Worm (Caenorhabditis elegans) whole organism, midembryonic: ENCODE data around the gene F33C8.2.

Source experiments
- T22C8.4 ChIP-seq: fragments of 200-800 bp; sonication (Bioruptor generic); IDR thresholded peaks from 2 replicates; pipeline ENCODE4 v1.3.6; 2022; ENCODE audit warnings: missing genetic modification characterization, missing compliant biosample characterization
- cog-1 ChIP-seq: sonication (generic microtip); optimal IDR thresholded peaks from 2 replicates; lab custom pipeline; 2016; ENCODE audit warnings: missing genetic modification characterization, missing compliant biosample characterization
- flt-1 ChIP-seq: fragments of 200-800 bp; sonication (Bioruptor generic); IDR thresholded peaks from 2 replicates; pipeline ENCODE4 v1.3.6; 2022; ENCODE audit warnings: missing genetic modification characterization, missing compliant biosample characterization
- klf-2 ChIP-seq: fragments of 200-800 bp; sonication (Bioruptor generic); conservative IDR thresholded peaks from 2 replicates; pipeline ENCODE4 v1.3.6; 2022; ENCODE audit warnings: missing genetic modification reagents, missing genetic modification characterization, missing compliant biosample characterization
- med-1 ChIP-seq: sonication (generic microtip); optimal IDR thresholded peaks from 2 replicates; lab custom pipeline; 2017; ENCODE audit warnings: missing genetic modification characterization, mild to moderate bottlenecking, missing compliant biosample characterization, antibody characterized with exemption, missing genetic modification reagents; ENCODE audit not compliant: insufficient read depth
- ref-1 ChIP-seq: fragments of 200-800 bp; sonication (Bioruptor generic); conservative IDR thresholded peaks from 2 replicates; pipeline ENCODE4 v1.3.6; 2022; ENCODE audit warnings: missing genetic modification reagents, missing genetic modification characterization, missing compliant biosample characterization
- tab-1 ChIP-seq: fragments of 200-800 bp; sonication (Bioruptor generic); IDR thresholded peaks from 2 replicates; pipeline ENCODE4 v1.3.6; 2022; ENCODE audit warnings: missing genetic modification characterization, missing compliant biosample characterization
- ztf-23 ChIP-seq: fragments of 200-800 bp; sonication (Bioruptor generic); IDR thresholded peaks from 2 replicates; pipeline ENCODE4 v1.3.6; 2022; ENCODE audit warnings: missing genetic modification reagents, missing genetic modification characterization, missing compliant biosample characterization
- ztf-29 ChIP-seq: fragments of 200-800 bp; sonication (Bioruptor generic); IDR thresholded peaks from 2 replicates; pipeline ENCODE4 v1.3.6; 2022; ENCODE audit warnings: missing genetic modification reagents, missing genetic modification characterization, missing compliant biosample characterization

F33C8.2 gene

DNA sequence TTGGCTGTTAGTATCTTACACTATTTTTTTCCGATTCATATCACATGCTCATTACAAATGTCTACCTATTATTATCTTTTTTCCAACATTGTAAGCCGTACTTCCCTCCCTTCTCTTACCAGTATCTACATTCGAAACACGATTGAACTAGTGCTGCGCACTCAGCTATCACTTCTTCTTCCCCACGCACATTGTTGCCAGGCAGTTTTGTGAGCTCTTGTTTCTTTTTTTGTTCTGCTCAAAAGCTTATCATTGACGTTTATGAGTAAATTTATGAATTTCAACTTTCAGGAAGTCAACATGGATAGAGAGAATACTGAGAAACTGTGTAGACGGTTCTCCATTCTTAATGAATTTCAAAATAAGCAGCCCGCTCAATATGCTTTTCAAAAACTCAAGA lies at the start of gene F33C8.2:
F33C8.2 (plus strand) TSS at position 301 of the 400 bp plus-strand sequence.
- TF ChIP-seq cog-1 (tag; lab: Kevin White, UChicago) (no peak), klf-2 (GFP tag; lab: Robert Waterston, UW) (no peak), flt-1 (GFP tag; lab: Robert Waterston, UW) (no peak), tab-1 (GFP tag; lab: Robert Waterston, UW) (no peak), T22C8.4 (no peak), ztf-23 (GFP tag; lab: Robert Waterston, UW) (no peak)

DNA sequence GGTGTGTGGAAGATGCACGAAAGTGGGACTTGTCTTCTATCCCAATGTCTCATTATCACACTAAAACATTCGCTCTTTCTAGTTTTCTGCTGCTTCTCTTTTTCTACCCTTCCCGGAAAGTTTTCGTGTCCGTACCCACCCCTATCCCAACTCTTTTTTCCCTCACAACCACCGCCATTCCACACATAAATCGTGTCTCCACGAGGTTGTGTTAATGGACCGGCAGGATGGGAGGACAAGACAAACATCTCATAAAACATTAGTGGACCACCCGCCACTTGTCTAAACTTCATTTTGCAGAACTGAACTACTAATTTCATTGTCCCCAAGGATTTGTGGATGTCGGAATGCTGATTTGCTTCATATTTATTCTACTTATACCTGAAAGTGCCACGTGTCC lies 47.2 kb upstream of the F33C8.2 start, which contains the start of gene slt-1:
slt-1 (plus strand) TSS at position 301 of the 400 bp plus-strand sequence.
- TF ChIP-seq ztf-23 (GFP tag; lab: Robert Waterston, UW) = no peak
- no peak for TF ChIP-seq T22C8.4
- TF ChIP-seq tab-1 (GFP tag; lab: Robert Waterston, UW) = no peak
- TF ChIP-seq klf-2 (GFP tag; lab: Robert Waterston, UW) = no peak
- no peak for TF ChIP-seq ztf-29
- no peak for TF ChIP-seq cog-1 (tag; lab: Kevin White, UChicago)
- TF ChIP-seq flt-1 (GFP tag; lab: Robert Waterston, UW) = no peak
- no peak for TF ChIP-seq ref-1 (GFP tag; lab: Robert Waterston, UW)
- TF ChIP-seq med-1 (GFP tag; lab: Kevin White, UChicago) = no peak

- no peak for TF ChIP-seq tab-1 (GFP tag; lab: Robert Waterston, UW)
- no peak for TF ChIP-seq med-1 (GFP tag; lab: Kevin White, UChicago)
- TF ChIP-seq T22C8.4 = no peak
- no peak for TF ChIP-seq flt-1 (GFP tag; lab: Robert Waterston, UW)
- TF ChIP-seq cog-1 (tag; lab: Kevin White, UChicago) = no peak
- no peak for TF ChIP-seq klf-2 (GFP tag; lab: Robert Waterston, UW)
- TF ChIP-seq ztf-29 = no peak
- no peak for TF ChIP-seq ztf-23 (GFP tag; lab: Robert Waterston, UW)
Observed at ce11 chrX:14678983-14679382, 42.2 kb upstream of the F33C8.2 start.

DNA sequence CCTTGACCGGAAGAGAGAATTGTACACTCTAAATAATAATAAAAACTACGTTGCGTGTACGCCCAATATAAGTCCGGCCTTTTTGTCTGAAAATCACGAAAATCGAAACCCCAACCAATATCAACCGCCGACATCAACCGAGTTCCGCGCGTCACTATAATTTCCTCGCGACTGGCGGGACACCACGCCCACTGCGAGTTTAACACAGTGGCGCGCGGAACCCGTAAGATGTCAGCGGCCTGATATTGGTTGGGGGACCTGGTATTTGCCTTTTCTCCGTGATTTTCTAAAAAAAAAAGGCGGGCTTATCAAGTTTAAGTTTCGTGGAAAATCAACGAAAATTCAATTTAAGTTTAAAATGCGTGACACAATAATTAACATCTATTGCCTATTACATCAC lies 40.7 kb upstream of the F33C8.2 start:
- TF ChIP-seq cog-1 (tag; lab: Kevin White, UChicago) = no peak
- TF ChIP-seq ref-1 (GFP tag; lab: Robert Waterston, UW) = no peak
- no peak for TF ChIP-seq med-1 (GFP tag; lab: Kevin White, UChicago)
- no peak for TF ChIP-seq tab-1 (GFP tag; lab: Robert Waterston, UW)
- TF ChIP-seq ztf-23 (GFP tag; lab: Robert Waterston, UW) = no peak

DNA sequence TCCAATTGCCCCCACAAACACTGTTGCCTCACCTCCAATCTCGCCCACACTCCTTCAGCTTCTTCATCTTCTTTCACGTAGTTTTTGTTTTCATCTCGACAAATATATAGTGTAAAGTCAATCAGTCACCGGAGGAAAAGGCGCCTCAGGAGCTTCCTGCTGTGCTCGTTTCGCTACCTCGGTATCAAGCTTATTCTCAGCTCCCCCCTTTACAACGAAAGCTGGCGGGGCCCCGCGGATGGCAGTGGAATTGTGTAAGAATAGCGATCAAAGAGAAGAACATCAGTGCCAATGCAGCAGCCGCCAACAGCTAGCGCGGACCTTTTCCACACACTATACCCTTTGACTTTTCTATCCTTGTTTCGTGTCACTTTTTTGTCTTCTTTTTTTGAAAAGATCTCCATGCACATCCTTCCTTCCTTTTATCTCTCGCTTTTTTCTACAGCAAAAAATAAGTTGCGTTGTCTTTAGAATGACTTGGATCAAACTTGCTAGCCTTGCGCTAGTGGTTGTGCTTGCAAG lies 36.7 kb upstream of the F33C8.2 start, which contains the start of gene csq-1:
csq-1 (plus strand) TSS at position 472 of the 522 bp plus-strand sequence.
- TF ChIP-seq cog-1 (tag; lab: Kevin White, UChicago) (no peak), ztf-23 (GFP tag; lab: Robert Waterston, UW) (no peak), ztf-29 (no peak), med-1 (GFP tag; lab: Kevin White, UChicago) (no peak), tab-1 (GFP tag; lab: Robert Waterston, UW) (no peak), T22C8.4 (no peak), klf-2 (GFP tag; lab: Robert Waterston, UW) (no peak), ref-1 (GFP tag; lab: Robert Waterston, UW) (no peak), flt-1 (GFP tag; lab: Robert Waterston, UW) (no peak)

- TF ChIP-seq tab-1 (GFP tag; lab: Robert Waterston, UW) (no peak), cog-1 (tag; lab: Kevin White, UChicago) (no peak), ztf-23 (GFP tag; lab: Robert Waterston, UW) (no peak), klf-2 (GFP tag; lab: Robert Waterston, UW) (no peak), med-1 (GFP tag; lab: Kevin White, UChicago) (no peak), flt-1 (GFP tag; lab: Robert Waterston, UW) (no peak), ref-1 (GFP tag; lab: Robert Waterston, UW) (no peak), ztf-29 (no peak), T22C8.4 (no peak)
Observed at ce11 chrX:14692905-14693304, 28.3 kb upstream of the F33C8.2 start, which contains the start of gene sox-3. sox-3 (minus strand) TSS chrX:14693005.

ce11 chrX:14694633-14695177 lies 26.5 kb upstream of the F33C8.2 start:
- no peak for TF ChIP-seq ztf-23 (GFP tag; lab: Robert Waterston, UW)
- TF ChIP-seq med-1 (GFP tag; lab: Kevin White, UChicago) = no peak
- TF ChIP-seq cog-1 (tag; lab: Kevin White, UChicago) = no peak
- TF ChIP-seq tab-1 (GFP tag; lab: Robert Waterston, UW) = no peak
- TF ChIP-seq T22C8.4 = no peak
- TF ChIP-seq ref-1 (GFP tag; lab: Robert Waterston, UW) = no peak
- TF ChIP-seq klf-2 (GFP tag; lab: Robert Waterston, UW) = no peak

DNA sequence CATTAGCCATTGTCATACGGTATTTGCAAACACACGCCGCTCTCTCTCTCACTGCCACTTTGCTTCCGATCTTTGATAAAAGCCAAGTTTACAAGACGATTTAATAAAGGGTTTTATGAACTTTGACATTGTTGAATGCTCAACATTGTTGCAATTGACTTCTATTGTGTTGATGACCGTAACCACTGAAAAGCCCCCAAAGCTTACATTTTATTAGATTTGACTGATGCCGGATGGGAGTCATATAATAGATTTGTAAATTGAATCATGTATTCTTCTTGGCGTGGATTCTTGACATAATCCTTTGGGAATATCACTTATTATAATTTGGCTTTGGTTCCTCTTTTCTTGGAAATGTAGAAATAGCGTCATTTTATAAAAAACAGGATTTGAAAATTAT lies 25.3 kb upstream of the F33C8.2 start:
- no peak for TF ChIP-seq flt-1 (GFP tag; lab: Robert Waterston, UW)
- no peak for TF ChIP-seq klf-2 (GFP tag; lab: Robert Waterston, UW)
- no peak for TF ChIP-seq tab-1 (GFP tag; lab: Robert Waterston, UW)
- no peak for TF ChIP-seq ztf-29
- TF ChIP-seq med-1 (GFP tag; lab: Kevin White, UChicago) = no peak
- TF ChIP-seq cog-1 (tag; lab: Kevin White, UChicago) = no peak
- no peak for TF ChIP-seq ztf-23 (GFP tag; lab: Robert Waterston, UW)
- no peak for TF ChIP-seq ref-1 (GFP tag; lab: Robert Waterston, UW)
- no peak for TF ChIP-seq T22C8.4

DNA sequence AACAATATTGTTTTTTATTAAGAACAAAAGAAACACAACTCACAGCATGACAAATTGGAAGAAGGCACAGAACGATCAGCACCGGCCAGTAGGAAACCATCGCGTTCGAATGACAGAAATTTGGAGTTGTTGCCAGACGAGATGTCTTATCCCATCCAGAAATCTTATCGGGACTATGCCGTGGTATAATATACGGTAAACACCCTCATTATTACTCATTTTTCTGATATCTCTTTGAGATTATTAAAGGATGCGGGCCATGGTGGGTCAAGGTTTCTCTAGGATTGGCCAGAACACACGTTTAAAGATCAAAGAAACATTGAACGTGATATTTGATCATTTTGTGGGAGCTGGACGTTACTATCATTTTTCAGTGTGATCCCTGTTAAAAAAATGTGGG lies 21.3 kb upstream of the F33C8.2 start, which contains the start of gene hch-1:
hch-1 (minus strand) TSS at position 112 of the 400 bp plus-strand sequence.
- TF ChIP-seq tab-1 (GFP tag; lab: Robert Waterston, UW) (no peak), med-1 (GFP tag; lab: Kevin White, UChicago) (no peak), ref-1 (GFP tag; lab: Robert Waterston, UW) (no peak), T22C8.4 (no peak), klf-2 (GFP tag; lab: Robert Waterston, UW) (no peak), flt-1 (GFP tag; lab: Robert Waterston, UW) (no peak), ztf-29 (no peak), ztf-23 (GFP tag; lab: Robert Waterston, UW) (no peak), cog-1 (tag; lab: Kevin White, UChicago) (no peak)
